Fruit fly (Drosophila melanogaster) whole organism, wandering third instar larva: Measurements from ENCODE around the gene betaTub85D.
A peak's percentile ranks its signal among the peaks of the same experiment; 100 is the strongest.

Source experiments
- Abd-B ChIP-seq: fragments of >200 bp; optimal IDR thresholded peaks from 2 replicates; lab custom pipeline; 2017; ENCODE audit warnings: missing biosample characterization, missing genetic modification characterization
- CG32264 ChIP-seq: fragments of 200-800 bp; sonication (Bioruptor generic); optimal IDR thresholded peaks from 2 replicates; lab custom pipeline; 2016; ENCODE audit warnings: missing biosample characterization, missing genetic modification characterization
- CG9705 ChIP-seq: fragments of 200-800 bp; sonication (Bioruptor generic); optimal IDR thresholded peaks from 2 replicates; lab custom pipeline; 2018; ENCODE audit warnings: missing biosample characterization, mild to moderate bottlenecking, missing genetic modification characterization
- CrebA ChIP-seq: fragments of 200-800 bp; sonication (Bioruptor generic); optimal IDR thresholded peaks from 2 replicates; lab custom pipeline; 2016; ENCODE audit warnings: missing biosample characterization, mild to moderate bottlenecking, missing genetic modification characterization, borderline replicate concordance
- Dfd ChIP-seq: fragments of >200 bp; optimal IDR thresholded peaks from 2 replicates; lab custom pipeline; 2017; ENCODE audit warnings: missing biosample characterization, missing genetic modification characterization
- GATAd ChIP-seq: sonication (Bioruptor generic); optimal IDR thresholded peaks from 2 replicates; lab custom pipeline; 2016; ENCODE audit warnings: missing biosample characterization, missing genetic modification characterization
- HLH106 ChIP-seq: fragments of 200-800 bp; optimal IDR thresholded peaks from 3 replicates; lab custom pipeline; 2019; ENCODE audit warnings: missing biosample characterization, mild to moderate bottlenecking, missing genetic modification characterization, moderate library complexity
- Hnf4 ChIP-seq: fragments of 200-800 bp; sonication (Bioruptor generic); optimal IDR thresholded peaks from 2 replicates; lab custom pipeline; 2016; ENCODE audit warnings: missing biosample characterization, mild to moderate bottlenecking, missing genetic modification characterization
- Hr78 ChIP-seq: fragments of >200 bp; optimal IDR thresholded peaks from 2 replicates; lab custom pipeline; 2017; ENCODE audit warnings: missing biosample characterization, missing genetic modification characterization
- Hr83 ChIP-seq: fragments of 200-300 bp; sonication (Bioruptor generic); optimal IDR thresholded peaks from 2 replicates; lab custom pipeline; 2016; ENCODE audit warnings: missing biosample characterization, mild to moderate bottlenecking, missing genetic modification characterization, moderate library complexity; ENCODE audit not compliant: poor library complexity, severe bottlenecking
- Jra ChIP-seq: sonication (Bioruptor generic); optimal IDR thresholded peaks from 2 replicates; lab custom pipeline; 2016; ENCODE audit warnings: missing biosample characterization, missing genetic modification characterization
- Mio ChIP-seq: sonication (Bioruptor generic); optimal IDR thresholded peaks from 2 replicates; lab custom pipeline; 2016; ENCODE audit warnings: missing biosample characterization, missing genetic modification characterization
- Myc ChIP-seq: fragments of >200 bp; optimal IDR thresholded peaks from 2 replicates; lab custom pipeline; 2017
- N ChIP-seq: fragments of >200 bp; optimal IDR thresholded peaks from 2 replicates; lab custom pipeline; 2018; ENCODE audit warnings: missing biosample characterization, missing external identifiers, missing genetic modification characterization
- OdsH ChIP-seq: fragments of 200-800 bp; sonication (Bioruptor generic); optimal IDR thresholded peaks from 2 replicates; lab custom pipeline; 2016; ENCODE audit warnings: missing biosample characterization, mild to moderate bottlenecking, missing genetic modification characterization
- Rel ChIP-seq, 2 experiments: fragments of 200-800 bp; sonication (Bioruptor generic) in 1 of 2; optimal IDR thresholded peaks; 2 replicates in 1 of 2; 3 replicates in 1 of 2; lab custom pipeline; 2016 to 2019; ENCODE audit warnings: mild to moderate bottlenecking in 2 of 2, missing biosample characterization in 2 of 2, missing genetic modification characterization in 2 of 2, moderate library complexity in 1 of 2
- Sp1 ChIP-seq: fragments of 200-800 bp; sonication (Bioruptor generic); optimal IDR thresholded peaks from 3 replicates; lab custom pipeline; 2019; ENCODE audit warnings: missing biosample characterization, mild to moderate bottlenecking, missing genetic modification characterization, moderate library complexity
- Vsx2 ChIP-seq: fragments of 200-300, 225-300 bp; sonication (Bioruptor generic); optimal IDR thresholded peaks from 2 replicates; lab custom pipeline; 2018; ENCODE audit warnings: missing biosample characterization, missing genetic modification characterization; ENCODE audit not compliant: partially characterized antibody
- brk ChIP-seq: fragments of 200-800 bp; sonication (Bioruptor generic); optimal IDR thresholded peaks from 2 replicates; lab custom pipeline; 2016; ENCODE audit warnings: missing biosample characterization, mild to moderate bottlenecking, missing genetic modification characterization
- dl ChIP-seq, 2 experiments: fragments of 175-275, 200-275 bp in 1 of 2; fragments of 200-275 bp in 1 of 2; sonication (Bioruptor generic); optimal IDR thresholded peaks; lab custom pipeline; 2018; ENCODE audit warnings: mild to moderate bottlenecking in 2 of 2, missing biosample characterization in 2 of 2, missing genetic modification characterization in 2 of 2, moderate library complexity in 2 of 2; ENCODE audit not compliant: partially characterized antibody in 2 of 2, insufficient read depth in 1 of 2
- dmrt93B ChIP-seq: fragments of 200-800 bp; sonication (Bioruptor generic); optimal IDR thresholded peaks from 2 replicates; lab custom pipeline; 2018; ENCODE audit warnings: missing biosample characterization, mild to moderate bottlenecking, missing genetic modification characterization
- dsf ChIP-seq: sonication (Bioruptor generic); optimal IDR thresholded peaks from 2 replicates; lab custom pipeline; 2016; ENCODE audit warnings: missing biosample characterization, missing genetic modification characterization, borderline replicate concordance
- ey ChIP-seq: fragments of 200-800 bp; sonication (Bioruptor generic); optimal IDR thresholded peaks from 2 replicates; lab custom pipeline; 2016; ENCODE audit warnings: missing biosample characterization, missing genetic modification characterization
- foxo ChIP-seq, 2 experiments: fragments of 200-800 bp; sonication (Bioruptor generic); optimal IDR thresholded peaks; 2 replicates in 1 of 2; 3 replicates in 1 of 2; lab custom pipeline; 2016 to 2017; ENCODE audit warnings: missing biosample characterization in 2 of 2, missing genetic modification characterization in 2 of 2
- fru ChIP-seq: fragments of 200-800 bp; sonication (Bioruptor generic); optimal IDR thresholded peaks from 3 replicates; lab custom pipeline; 2016; ENCODE audit warnings: missing biosample characterization, mild to moderate bottlenecking, missing genetic modification characterization
- h ChIP-seq: fragments of 200-800 bp; sonication (Bioruptor generic); optimal IDR thresholded peaks from 3 replicates; lab custom pipeline; 2016; ENCODE audit warnings: missing biosample characterization, mild to moderate bottlenecking, missing genetic modification characterization
- jim ChIP-seq: fragments of 175-275, 200-325 bp; sonication (Bioruptor generic); optimal IDR thresholded peaks from 2 replicates; lab custom pipeline; 2016; ENCODE audit warnings: missing biosample characterization, mild to moderate bottlenecking, missing genetic modification characterization
- lola ChIP-seq: fragments of >200 bp; optimal IDR thresholded peaks from 2 replicates; lab custom pipeline; 2017; ENCODE audit warnings: missing biosample characterization, missing genetic modification characterization
- psq ChIP-seq: fragments of 200-800 bp; sonication (Bioruptor generic); optimal IDR thresholded peaks from 3 replicates; lab custom pipeline; 2017; ENCODE audit warnings: missing biosample characterization, mild to moderate bottlenecking, missing genetic modification characterization, moderate library complexity
- rgr ChIP-seq: fragments of 200-800 bp; sonication (Bioruptor generic); optimal IDR thresholded peaks from 3 replicates; lab custom pipeline; 2016; ENCODE audit warnings: missing biosample characterization, mild to moderate bottlenecking, missing genetic modification characterization
- sage ChIP-seq: fragments of 200-800 bp; sonication (Bioruptor generic); optimal IDR thresholded peaks from 2 replicates; lab custom pipeline; 2016; ENCODE audit warnings: missing biosample characterization, mild to moderate bottlenecking, missing genetic modification characterization
- sv ChIP-seq: fragments of 200-800 bp; sonication (Bioruptor generic); optimal IDR thresholded peaks from 3 replicates; lab custom pipeline; 2016; ENCODE audit warnings: missing biosample characterization, missing genetic modification characterization
- tai ChIP-seq: sonication (Bioruptor generic); optimal IDR thresholded peaks from 2 replicates; lab custom pipeline; 2016; ENCODE audit warnings: missing biosample characterization, missing genetic modification characterization
- usp ChIP-seq: fragments of >200 bp; optimal IDR thresholded peaks from 2 replicates; lab custom pipeline; 2017; ENCODE audit warnings: missing biosample characterization, missing genetic modification characterization
- woc ChIP-seq: sonication (Bioruptor generic); optimal IDR thresholded peaks from 2 replicates; lab custom pipeline; 2016; ENCODE audit warnings: missing biosample characterization, mild to moderate bottlenecking, missing genetic modification characterization

betaTub85D gene

dm6 chr3R:9427328-9427727 lies 17.2 kb upstream of the betaTub85D start:
- no peak for TF ChIP-seq dmrt93B (GFP tag; lab: Kevin White, UChicago)
- no peak for TF ChIP-seq Hr78 (GFP tag; lab: Kevin White, UChicago)
- TF ChIP-seq Sp1 (GFP tag; lab: Kevin White, UChicago): no peak
- no peak for TF ChIP-seq Hnf4 (GFP tag; lab: Kevin White, UChicago)
- no peak for TF ChIP-seq ey (GFP tag; lab: Kevin White, UChicago)
- TF ChIP-seq, all 38 proteins: peak for 0

- TF ChIP-seq Rel (GFP tag; optimal IDR thresholded peaks at IDR 0.05; lab: Kevin White, UChicago): no peak
- peak; percentile 31 for TF ChIP-seq Rel (tag; optimal IDR thresholded peaks at IDR 0.05; lab: Kevin White, UChicago)
- no peak for TF ChIP-seq GATAd (GFP tag; lab: Kevin White, UChicago)
- TF ChIP-seq Sp1 (GFP tag; lab: Kevin White, UChicago): no peak
- TF ChIP-seq rgr (GFP tag; lab: Kevin White, UChicago): no peak
- TF ChIP-seq, all 38 proteins: peak for 1
These were observed 14.1 kb upstream of the betaTub85D start for dm6 chr3R:9424061-9424665.

- TF ChIP-seq Myc (lab: Kevin White, UChicago) (no peak), OdsH (GFP tag; lab: Kevin White, UChicago) (no peak), Abd-B (GFP tag; lab: Kevin White, UChicago) (no peak), HLH106 (tag; lab: Kevin White, UChicago) (no peak), lola (GFP tag; lab: Kevin White, UChicago) (no peak), Hr78 (GFP tag; lab: Kevin White, UChicago) (no peak), Mio (GFP tag; lab: Kevin White, UChicago) (no peak), CG9705 (GFP tag; lab: Kevin White, UChicago) (no peak), usp (GFP tag; lab: Kevin White, UChicago) (no peak), Hr83 (no peak), sv (GFP tag; lab: Kevin White, UChicago) (no peak), Dfd (GFP tag; lab: Kevin White, UChicago) (no peak), sage (GFP tag; lab: Kevin White, UChicago) (no peak)
- TF ChIP-seq, all 38 proteins: peak for 0
These were observed 12.3 kb upstream of the betaTub85D start for dm6 chr3R:9422338-9422737.

- TF ChIP-seq foxo (GFP tag; optimal IDR thresholded peaks at IDR 0.05; lab: Kevin White, UChicago): peak in 1 of 2 experiments; percentile 19
- TF ChIP-seq Sp1 (GFP tag; lab: Kevin White, UChicago): no peak
- peak; percentile 2 for TF ChIP-seq psq (GFP tag; lab: Kevin White, UChicago)
- TF ChIP-seq, all 38 proteins: peak for 2
These were observed 10.6 kb upstream of the betaTub85D start for dm6 chr3R:9420439-9421234.

- TF ChIP-seq sage (GFP tag; lab: Kevin White, UChicago) (peak; percentile 59), Hnf4 (GFP tag; lab: Kevin White, UChicago) (no peak), rgr (GFP tag; lab: Kevin White, UChicago) (peak; percentile 45), jim (GFP tag; lab: Kevin White, UChicago) (no peak), Abd-B (GFP tag; lab: Kevin White, UChicago) (no peak), Vsx2 (GFP tag; lab: Kevin White, UChicago) (peak; percentile 93), CG32264 (GFP tag; lab: Kevin White, UChicago) (peak; percentile 11), Sp1 (GFP tag; lab: Kevin White, UChicago) (no peak), usp (GFP tag; lab: Kevin White, UChicago) (no peak), brk (GFP tag; lab: Kevin White, UChicago) (no peak), Myc (lab: Kevin White, UChicago) (no peak), dl (GFP tag; optimal IDR thresholded peaks at IDR 0.05; lab: Kevin White, UChicago; ENCODE audit: insufficient read depth in 1 of 2, partially characterized antibody in 2 of 2) (peak; percentile 95 to 98), dsf (GFP tag; lab: Kevin White, UChicago) (no peak), ey (GFP tag; lab: Kevin White, UChicago) (no peak), woc (GFP tag; lab: Kevin White, UChicago) (no peak), N (GFP tag; lab: Kevin White, UChicago) (no peak), CrebA (GFP tag; lab: Kevin White, UChicago) (peak; percentile 81), lola (GFP tag; lab: Kevin White, UChicago) (no peak), sv (GFP tag; lab: Kevin White, UChicago) (no peak), HLH106 (tag; lab: Kevin White, UChicago) (no peak), Mio (GFP tag; lab: Kevin White, UChicago) (no peak), Hr83 (peak; percentile 66), Dfd (GFP tag; lab: Kevin White, UChicago) (no peak), Hr78 (GFP tag; lab: Kevin White, UChicago) (no peak), psq (GFP tag; lab: Kevin White, UChicago) (peak; percentile 58), Jra (GFP tag; lab: Kevin White, UChicago) (no peak), OdsH (GFP tag; lab: Kevin White, UChicago) (no peak), h (GFP tag; lab: Kevin White, UChicago) (peak; percentile 51), fru (GFP tag; lab: Kevin White, UChicago) (no peak), dmrt93B (GFP tag; lab: Kevin White, UChicago) (no peak), tai (GFP tag; lab: Kevin White, UChicago) (no peak)
These were observed 9.2 kb upstream of the betaTub85D start for dm6 chr3R:9419300-9419652.
